Fruit fly (Drosophila melanogaster) ovary, adult (tissue): ENCODE results near the gene Unc50.
A peak's percentile ranks its signal among the peaks of the same experiment; 100 is the strongest.

Experiments used
- CG17801 ChIP-seq: fragments of 200-800 bp; optimal IDR thresholded peaks from 2 replicates; lab custom pipeline; 2019; ENCODE audit warnings: missing biosample characterization, mild to moderate bottlenecking, missing genetic modification characterization, moderate library complexity; ENCODE audit not compliant: partially characterized antibody

Gene Unc50

dm6 chr3R:8697772-8698259, 21.4 kb upstream of the Unc50 start, which contains the start of gene hb:
hb (minus strand) TSS chr3R:8697822.
- TF ChIP-seq CG17801 (GFP tag; lab: Kevin White, UChicago): no peak

- TF ChIP-seq CG17801 (GFP tag; lab: Kevin White, UChicago): no peak
Measured at dm6 chr3R:8694110-8694826, 17.9 kb upstream of the Unc50 start.

dm6 chr3R:8686446-8686845, 10.0 kb upstream of the Unc50 start:
- TF ChIP-seq CG17801 (GFP tag; lab: Kevin White, UChicago): no peak

dm6 chr3R:8684328-8685177, 8.1 kb upstream of the Unc50 start, which contains the start of gene CG44227:
CG44227 (minus strand) TSS chr3R:8685176.
- TF ChIP-seq CG17801 (GFP tag; lab: Kevin White, UChicago): no peak

- no peak for TF ChIP-seq CG17801 (GFP tag; lab: Kevin White, UChicago)
Measured at dm6 chr3R:8683280-8683679, 6.9 kb upstream of the Unc50 start.

dm6 chr3R:8680611-8681010, 4.2 kb upstream of the Unc50 start:
- no peak for TF ChIP-seq CG17801 (GFP tag; lab: Kevin White, UChicago)

- TF ChIP-seq CG17801 (GFP tag; lab: Kevin White, UChicago): no peak
Measured at dm6 chr3R:8679934-8680333, 3.5 kb upstream of the Unc50 start, which contains the start of gene CG33325. CG33325 (minus strand) TSS chr3R:8680034.

- TF ChIP-seq CG17801 (GFP tag; lab: Kevin White, UChicago): peak; percentile 78
Measured at dm6 chr3R:8673803-8674234, 2.6 kb downstream of the Unc50 start, which contains the start of gene mRpL19. mRpL19 (plus strand) TSS chr3R:8674109.

- TF ChIP-seq CG17801 (GFP tag; lab: Kevin White, UChicago): peak; percentile 62
Measured at dm6 chr3R:8670529-8671491, 5.6 kb downstream of the Unc50 start, which contains the start of gene p. p (minus strand) TSS chr3R:8670684.

- no peak for TF ChIP-seq CG17801 (GFP tag; lab: Kevin White, UChicago)
Measured at dm6 chr3R:8669900-8670528, 6.4 kb downstream of the Unc50 start.

- TF ChIP-seq CG17801 (GFP tag; lab: Kevin White, UChicago): peak; percentile 97
Measured at dm6 chr3R:8669029-8669707, 7.2 kb downstream of the Unc50 start.

dm6 chr3R:8668024-8668856, 8.2 kb downstream of the Unc50 start:
- TF ChIP-seq CG17801 (GFP tag; lab: Kevin White, UChicago): no peak
